Worm (Caenorhabditis elegans) whole organism, L2 larva: ENCODE data around the gene F49E2.5.
A peak's percentile ranks its signal among the peaks of the same experiment; 100 is the strongest.

Experiments used
- C34F6.9 ChIP-seq: fragments of 150-350 bp; optimal IDR thresholded peaks from 2 replicates; lab custom pipeline; 2014; ENCODE audit warnings: missing biosample characterization, missing genetic modification characterization
- F13H6.1 ChIP-seq: sonication (generic microtip); optimal IDR thresholded peaks from 2 replicates; lab custom pipeline; 2016; ENCODE audit warnings: missing genetic modification characterization, missing compliant biosample characterization
- Y55F3AM.14 ChIP-seq: fragments of 200-800 bp; sonication (Bioruptor generic); optimal IDR thresholded peaks from 2 replicates; lab custom pipeline; 2018; ENCODE audit warnings: mild to moderate bottlenecking, missing genetic modification characterization, missing compliant biosample characterization
- ZK546.5 ChIP-seq: sonication (generic microtip); optimal IDR thresholded peaks from 2 replicates; lab custom pipeline; 2017; ENCODE audit warnings: missing biosample characterization, missing genetic modification characterization
- alr-1 ChIP-seq: fragments of 150-350 bp; optimal IDR thresholded peaks from 2 replicates; lab custom pipeline; 2014; ENCODE audit warnings: missing biosample characterization, missing genetic modification characterization
- aly-2 ChIP-seq: fragments of 150-350 bp; optimal IDR thresholded peaks from 2 replicates; lab custom pipeline; 2014; ENCODE audit warnings: missing biosample characterization, missing genetic modification characterization
- blmp-1 ChIP-seq: sonication (generic microtip); optimal IDR thresholded peaks from 2 replicates; lab custom pipeline; 2017; ENCODE audit warnings: missing genetic modification characterization, mild to moderate bottlenecking, missing compliant biosample characterization, antibody characterized with exemption, moderate library complexity; ENCODE audit not compliant: insufficient read depth
- ceh-16 ChIP-seq: fragments of 150-350 bp; optimal IDR thresholded peaks from 2 replicates; lab custom pipeline; 2014; ENCODE audit warnings: missing biosample characterization, missing genetic modification characterization
- crh-2 ChIP-seq: sonication (generic microtip); optimal IDR thresholded peaks from 2 replicates; lab custom pipeline; 2017; ENCODE audit warnings: missing biosample characterization, missing genetic modification characterization
- egl-27 ChIP-seq: sonication (generic microtip); optimal IDR thresholded peaks from 3 replicates; lab custom pipeline; 2017; ENCODE audit warnings: missing biosample characterization, missing genetic modification reagents, missing genetic modification characterization
- elt-1 ChIP-seq: fragments of 150-350 bp; optimal IDR thresholded peaks from 2 replicates; lab custom pipeline; 2014; ENCODE audit warnings: missing biosample characterization, missing genetic modification characterization
- elt-3 ChIP-seq: sonication (generic microtip); optimal IDR thresholded peaks from 2 replicates; lab custom pipeline; 2017; ENCODE audit warnings: missing biosample characterization, missing genetic modification characterization
- fos-1 ChIP-seq: fragments of 150-350 bp; optimal IDR thresholded peaks from 2 replicates; lab custom pipeline; 2014; ENCODE audit warnings: missing biosample characterization, missing genetic modification characterization
- gmeb-1 ChIP-seq: fragments of 150-350 bp; optimal IDR thresholded peaks from 2 replicates; lab custom pipeline; 2014; ENCODE audit warnings: missing biosample characterization, missing genetic modification characterization
- lin-39 ChIP-seq: fragments of 150-350 bp; optimal IDR thresholded peaks from 2 replicates; lab custom pipeline; 2014; ENCODE audit warnings: missing biosample characterization, missing genetic modification reagents, missing genetic modification characterization
- mab-5 ChIP-seq: fragments of 150-350 bp; optimal IDR thresholded peaks from 2 replicates; lab custom pipeline; 2014; ENCODE audit warnings: missing biosample characterization, missing genetic modification characterization
- mbf-1 ChIP-seq: sonication (generic microtip); optimal IDR thresholded peaks from 2 replicates; lab custom pipeline; 2017; ENCODE audit warnings: missing biosample characterization, missing genetic modification characterization
- mdl-1 ChIP-seq, 2 experiments: fragments of 150-350 bp in 1 of 2; sonication (generic microtip) in 1 of 2; optimal IDR thresholded peaks; 2 replicates each; lab custom pipeline; 2017; ENCODE audit warnings: missing biosample characterization in 2 of 2, missing genetic modification characterization in 2 of 2
- nhr-11 ChIP-seq: fragments of 150-350 bp; optimal IDR thresholded peaks from 2 replicates; lab custom pipeline; 2014; ENCODE audit warnings: missing biosample characterization, missing genetic modification characterization
- nhr-12 ChIP-seq: fragments of 150-350 bp; optimal IDR thresholded peaks from 2 replicates; lab custom pipeline; 2014; ENCODE audit warnings: missing biosample characterization, missing genetic modification characterization
- nhr-129 ChIP-seq: fragments of 150-350 bp; optimal IDR thresholded peaks from 2 replicates; lab custom pipeline; 2014; ENCODE audit warnings: missing biosample characterization, missing genetic modification characterization
- nhr-21 ChIP-seq: fragments of 150-350 bp; optimal IDR thresholded peaks from 2 replicates; lab custom pipeline; 2014; ENCODE audit warnings: missing biosample characterization, missing genetic modification characterization
- nhr-237 ChIP-seq: fragments of 150-350 bp; optimal IDR thresholded peaks from 2 replicates; lab custom pipeline; 2014; ENCODE audit warnings: missing biosample characterization, missing genetic modification characterization
- nhr-25 ChIP-seq: fragments of 150-350 bp; sonication (generic microtip); optimal IDR thresholded peaks from 3 replicates; lab custom pipeline; 2014; ENCODE audit warnings: missing biosample characterization, missing genetic modification characterization
- nhr-6 ChIP-seq: fragments of 150-350 bp; optimal IDR thresholded peaks from 2 replicates; lab custom pipeline; 2014; ENCODE audit warnings: missing biosample characterization, missing genetic modification characterization
- nhr-77 ChIP-seq: fragments of 150-350 bp; optimal IDR thresholded peaks from 2 replicates; lab custom pipeline; 2014; ENCODE audit warnings: missing biosample characterization, missing genetic modification characterization
- sem-4 ChIP-seq: fragments of 150-350 bp; optimal IDR thresholded peaks from 2 replicates; lab custom pipeline; 2014; ENCODE audit warnings: missing biosample characterization, missing genetic modification reagents, missing genetic modification characterization
- skn-1 ChIP-seq: sonication (generic microtip); optimal IDR thresholded peaks from 2 replicates; lab custom pipeline; 2017; ENCODE audit warnings: missing biosample characterization, missing genetic modification characterization
- sma-3 ChIP-seq: sonication (generic microtip); optimal IDR thresholded peaks from 2 replicates; lab custom pipeline; 2016; ENCODE audit warnings: missing genetic modification reagents, missing genetic modification characterization, missing compliant biosample characterization
- sma-9 ChIP-seq, 2 experiments: fragments of 150-350 bp in 1 of 2; sonication (generic microtip) in 1 of 2; optimal IDR thresholded peaks; 2 replicates each; lab custom pipeline; 2014 to 2016; ENCODE audit warnings: missing genetic modification characterization in 2 of 2, mild to moderate bottlenecking in 1 of 2, missing biosample characterization in 1 of 2, missing compliant biosample characterization in 1 of 2, missing genetic modification reagents in 1 of 2, moderate library complexity in 1 of 2
- snpc-4 ChIP-seq: fragments of 150-350 bp; optimal IDR thresholded peaks from 2 replicates; lab custom pipeline; 2014; ENCODE audit warnings: missing biosample characterization, missing genetic modification characterization
- unc-39 ChIP-seq: fragments of 150-350 bp; optimal IDR thresholded peaks from 2 replicates; lab custom pipeline; 2014; ENCODE audit warnings: missing biosample characterization, missing genetic modification characterization
- unc-55 ChIP-seq: fragments of 150-350 bp; sonication (generic microtip); optimal IDR thresholded peaks from 3 replicates; lab custom pipeline; 2014; ENCODE audit warnings: missing biosample characterization, missing genetic modification reagents, missing genetic modification characterization
- unc-62 ChIP-seq: fragments of 150-350 bp; optimal IDR thresholded peaks from 2 replicates; lab custom pipeline; 2014; ENCODE audit warnings: missing biosample characterization, missing genetic modification reagents, missing genetic modification characterization
- ztf-1 ChIP-seq: fragments of 200-800 bp; sonication (Bioruptor generic); conservative IDR thresholded peaks from 2 replicates; pipeline ENCODE4 v1.3.6; 2022; ENCODE audit warnings: missing genetic modification characterization, missing compliant biosample characterization
- ztf-4 ChIP-seq: fragments of 150-350 bp; optimal IDR thresholded peaks from 2 replicates; lab custom pipeline; 2014; ENCODE audit warnings: missing biosample characterization, missing genetic modification characterization

The F49E2.5 gene

DNA sequence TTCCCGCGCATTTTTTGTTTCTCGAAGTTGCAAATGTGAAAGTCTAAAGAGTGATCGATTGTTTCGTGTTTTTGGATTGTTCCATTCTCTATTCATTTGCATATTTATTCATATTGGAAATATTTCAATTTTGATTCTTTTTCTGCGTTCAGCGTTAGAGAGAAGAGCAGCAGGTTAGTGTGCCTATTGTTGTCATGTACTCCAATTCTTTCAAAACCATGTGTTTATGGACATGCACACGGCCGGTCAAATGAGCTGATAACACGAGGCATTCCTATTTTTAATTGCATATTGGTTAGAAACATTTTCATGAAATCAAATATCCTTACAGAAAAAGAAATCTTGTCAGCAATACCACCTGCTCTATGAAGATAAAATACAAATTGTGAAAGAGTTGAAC, 11.8 kb upstream of the F49E2.5 start:
- no peak for TF ChIP-seq nhr-129 (tag; lab: Kevin White, UChicago)
- no peak for TF ChIP-seq ZK546.5 (tag; lab: Kevin White, UChicago)
- no peak for TF ChIP-seq elt-3
- no peak for TF ChIP-seq mdl-1 (tag; optimal IDR thresholded peaks at IDR 0.05; lab: Kevin White, UChicago)
- TF ChIP-seq unc-55 = no peak
- no peak for TF ChIP-seq blmp-1 (tag; lab: Kevin White, UChicago)
- TF ChIP-seq elt-1 (tag; lab: Kevin White, UChicago) = no peak
- no peak for TF ChIP-seq ztf-4 (tag; lab: Kevin White, UChicago)
- no peak for TF ChIP-seq alr-1 (tag; lab: Kevin White, UChicago)
- TF ChIP-seq nhr-25 (tag; lab: Kevin White, UChicago) = no peak
- no peak for TF ChIP-seq nhr-77
- no peak for TF ChIP-seq sem-4
- TF ChIP-seq unc-62 (GFP tag; lab: Kevin White, UChicago) = no peak
- no peak for TF ChIP-seq mbf-1 (tag; lab: Kevin White, UChicago)
- no peak for TF ChIP-seq egl-27 (tag; lab: Kevin White, UChicago)
- no peak for TF ChIP-seq nhr-11 (tag; lab: Kevin White, UChicago)

DNA sequence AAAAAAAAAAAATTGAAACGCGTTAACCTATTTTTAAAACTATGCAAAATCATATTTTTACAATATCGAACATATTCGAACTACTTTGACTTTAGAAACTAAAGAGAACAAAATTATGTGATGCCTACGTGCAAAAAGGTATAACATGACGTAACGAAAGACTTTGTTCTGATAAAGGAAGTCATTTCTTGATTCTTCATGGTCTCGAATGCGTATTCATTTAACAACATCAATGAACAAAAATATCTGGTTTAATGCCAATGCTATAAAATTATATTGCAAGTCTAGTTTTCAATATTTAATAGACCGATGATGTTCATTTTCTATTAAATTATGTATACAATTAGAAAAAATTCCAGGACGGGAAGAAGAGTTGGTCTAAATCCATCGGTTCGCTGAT, 7.4 kb upstream of the F49E2.5 start:
- TF ChIP-seq ztf-1 (GFP tag; lab: Robert Waterston, UW) = no peak
- TF ChIP-seq nhr-12 (tag; lab: Kevin White, UChicago) = no peak
- peak; percentile 9 for TF ChIP-seq ztf-4 (tag; lab: Kevin White, UChicago)
- TF ChIP-seq nhr-21 (tag; lab: Kevin White, UChicago) = peak; percentile 51
- TF ChIP-seq nhr-25 (tag; lab: Kevin White, UChicago) = peak; percentile 46

DNA sequence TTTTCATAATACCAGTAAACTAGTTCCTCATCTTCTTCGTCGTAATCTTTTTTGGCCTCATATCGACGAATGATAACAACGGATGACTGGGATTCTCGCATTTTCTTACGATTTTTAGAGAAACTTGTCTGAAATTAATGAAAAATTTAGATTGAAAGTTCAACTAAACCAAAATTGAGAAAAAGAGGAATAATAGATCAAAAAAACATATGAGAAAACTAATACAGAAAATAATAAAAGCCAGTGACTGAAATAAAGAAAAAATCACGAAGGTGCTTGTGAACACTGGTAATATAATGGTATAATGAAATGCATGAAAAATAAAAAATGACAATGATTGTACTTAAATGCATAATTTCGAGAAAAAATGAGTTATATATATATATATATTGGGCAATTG, 6.8 kb upstream of the F49E2.5 start, which contains the start of gene C07B5.8:
C07B5.8 (minus strand) TSS at position 101 of the 400 bp plus-strand sequence.
- TF ChIP-seq gmeb-1 (tag; lab: Kevin White, UChicago) (no peak), unc-62 (GFP tag; lab: Kevin White, UChicago) (no peak), mab-5 (tag; lab: Kevin White, UChicago) (no peak)

DNA sequence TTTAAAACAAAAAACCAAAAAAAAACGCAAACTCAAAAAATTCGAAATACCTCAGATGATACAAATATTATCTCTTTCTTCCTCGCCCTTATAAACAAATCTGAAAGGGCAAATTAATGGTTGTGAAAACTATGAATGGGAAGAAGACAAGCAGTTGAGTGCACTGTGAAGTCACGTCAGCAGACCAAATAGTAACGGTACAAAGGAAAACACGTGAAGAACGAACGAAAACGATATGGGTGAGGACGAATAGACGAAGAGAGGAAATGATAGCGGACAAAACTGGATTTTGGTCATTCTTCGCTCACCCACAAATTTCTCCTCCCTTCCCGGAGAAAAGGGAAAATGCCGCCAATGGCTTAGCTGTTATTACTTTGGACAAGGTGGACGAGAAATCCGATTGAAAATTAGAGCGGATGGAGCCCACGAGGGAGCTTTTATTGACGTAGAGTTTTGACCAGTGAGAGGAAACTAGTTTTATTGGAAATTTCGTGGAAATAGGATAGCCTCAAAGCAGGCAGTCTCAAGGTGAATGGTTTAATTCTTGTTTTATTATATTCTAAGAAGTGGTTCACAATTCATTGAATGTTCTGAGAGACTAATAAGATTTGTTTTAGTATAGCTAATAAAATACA, 5.8 kb upstream of the F49E2.5 start:
- TF ChIP-seq nhr-6 (no peak), nhr-25 (tag; lab: Kevin White, UChicago) (peak; percentile 73), Y55F3AM.14 (GFP tag; lab: Kevin White, UChicago) (no peak), C34F6.9 (tag; lab: Kevin White, UChicago) (no peak), sma-9 (GFP tag; optimal IDR thresholded peaks at IDR 0.05; lab: Kevin White, UChicago) (peak; percentile 67), sma-9 (tag; optimal IDR thresholded peaks at IDR 0.05; lab: Kevin White, UChicago) (no peak), blmp-1 (tag; lab: Kevin White, UChicago) (peak; percentile 84), nhr-129 (tag; lab: Kevin White, UChicago) (peak; percentile 54), F13H6.1 (no peak), elt-3 (no peak), nhr-21 (tag; lab: Kevin White, UChicago) (peak; percentile 31), ceh-16 (no peak), crh-2 (peak; percentile 62), nhr-237 (no peak), aly-2 (tag; lab: Kevin White, UChicago) (no peak), egl-27 (tag; lab: Kevin White, UChicago) (no peak), lin-39 (no peak), sma-3 (peak; percentile 30)

DNA sequence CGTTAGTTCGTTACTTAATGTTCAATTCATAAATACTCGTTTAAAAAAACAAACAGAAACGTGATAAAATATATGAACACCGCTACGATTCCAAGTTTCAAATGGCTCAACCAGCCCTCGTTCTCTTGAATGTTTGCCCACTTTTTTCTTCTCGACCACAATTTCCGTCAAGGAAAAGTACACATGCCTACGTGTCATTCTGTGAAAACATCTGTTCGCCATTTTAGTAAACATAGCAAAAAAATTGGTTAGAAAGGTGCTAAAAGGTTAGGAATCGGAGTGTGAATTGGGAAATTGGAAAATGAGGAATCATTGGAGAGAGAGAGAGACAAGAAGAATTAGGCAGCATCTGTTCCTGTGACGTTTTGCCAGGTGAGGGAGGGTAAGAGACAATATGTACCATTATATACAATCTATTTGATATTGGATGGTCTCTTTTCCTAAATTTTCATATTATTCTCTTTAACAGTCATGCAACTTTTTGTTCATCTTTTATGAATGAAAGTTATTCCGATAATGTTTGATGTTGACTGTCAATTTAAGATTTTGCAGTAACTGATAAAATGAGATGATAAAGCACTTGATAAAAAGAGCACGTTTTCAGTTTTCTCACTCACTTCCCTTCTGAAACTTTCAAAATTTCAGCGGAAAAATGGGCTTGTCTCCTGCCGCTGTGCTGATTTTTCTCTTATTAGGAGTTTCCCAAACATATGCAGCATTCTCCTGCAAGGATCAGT, 4.0 kb upstream of the F49E2.5 start, which contains the start of gene nuc-1:
nuc-1 (plus strand) TSS at position 612 of the 737 bp plus-strand sequence.
- TF ChIP-seq fos-1 (tag; lab: Kevin White, UChicago) (peak; percentile 69), snpc-4 (tag; lab: Kevin White, UChicago) (no peak), C34F6.9 (tag; lab: Kevin White, UChicago) (no peak), nhr-237 (no peak), unc-39 (tag; lab: Kevin White, UChicago) (no peak), skn-1 (tag; lab: Kevin White, UChicago) (no peak), unc-55 (no peak)
